Worm (Caenorhabditis elegans): ENCODE measurements around the gene F32H5.1.

DNA sequence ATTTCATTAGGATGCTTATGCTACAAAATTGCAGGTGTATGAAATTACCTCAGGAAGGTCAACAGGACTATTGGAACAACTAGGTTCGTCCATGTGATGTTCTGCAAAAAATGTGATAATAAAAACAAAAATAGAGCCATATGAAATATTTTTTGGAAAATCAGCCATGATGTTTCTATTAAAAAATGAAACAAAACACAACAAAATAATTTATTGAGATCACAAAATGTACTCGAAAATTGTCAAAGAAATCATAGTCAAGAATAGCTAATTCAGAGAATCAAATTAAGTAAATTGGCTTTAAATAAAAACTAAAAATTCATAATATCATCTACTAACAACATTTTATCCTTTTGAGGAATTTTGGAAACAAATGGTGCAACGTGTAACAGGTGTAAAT lies 26.9 kb downstream of the F32H5.1 start, which contains the start of gene nhr-129:
- TF ChIP-seq nhr-77 (tag; optimal IDR thresholded peaks at IDR 0.05) (no peak), ces-1 (GFP tag; optimal IDR thresholded peaks at IDR 0.05) (no peak), gei-8 (GFP tag; optimal IDR thresholded peaks at IDR 0.05) (no peak), ama-1 (optimal IDR thresholded peaks at IDR 0.05) (no peak), zfp-2 (tag; optimal IDR thresholded peaks at IDR 0.05) (no peak), lin-39 (tag; optimal IDR thresholded peaks at IDR 0.05) (no peak), lir-3 (tag; optimal IDR thresholded peaks at IDR 0.05) (no peak), arid-1 (GFP tag; conservative IDR thresholded peaks at IDR 0.05) (no peak), daf-19 (GFP tag; conservative IDR thresholded peaks at IDR 0.05) (no peak), cey-2 (tag; optimal IDR thresholded peaks at IDR 0.05; ENCODE audit: borderline replicate concordance, insufficient read depth) (no peak), lin-1 (GFP tag; IDR thresholded peaks at IDR 0.05) (no peak), T26A8.4 (GFP tag; IDR thresholded peaks at IDR 0.05) (no peak), Y48G9A.11 (GFP tag; IDR thresholded peaks at IDR 0.05) (no peak), nhr-11 (tag; optimal IDR thresholded peaks at IDR 0.05) (no peak)

Data from whole organism, L4 larva.